Worm (Caenorhabditis elegans): ENCODE measurements around the gene Y62H9A.11.

- TF ChIP-seq ama-1 (optimal IDR thresholded peaks at IDR 0.05) (no peak), ceh-8 (GFP tag; optimal IDR thresholded peaks at IDR 0.05) (peak; percentile 99)
Observed at ce11 chrX:11937343-11937935, 30.3 kb upstream of the Y62H9A.11 start.

Measured in whole organism, L1 larva.